Worm (Caenorhabditis elegans) whole organism, early embryonic: Measurements from ENCODE around the gene nhr-92.

Source experiments
- B0310.2 ChIP-seq: sonication (generic microtip); optimal IDR thresholded peaks from 2 replicates; lab custom pipeline; 2016; ENCODE audit warnings: mild to moderate bottlenecking, missing genetic modification characterization, missing compliant biosample characterization
- aly-1 ChIP-seq: sonication (generic microtip); optimal IDR thresholded peaks from 2 replicates; lab custom pipeline; 2016; ENCODE audit warnings: missing genetic modification characterization, missing compliant biosample characterization
- ama-1 ChIP-seq: fragments of 150-350 bp; optimal IDR thresholded peaks from 2 replicates; lab custom pipeline; 2014
- ceh-36 ChIP-seq: sonication (generic microtip); optimal IDR thresholded peaks from 2 replicates; lab custom pipeline; 2016; ENCODE audit warnings: missing genetic modification characterization, inconsistent platforms, missing compliant biosample characterization
- ets-7 ChIP-seq: sonication (generic microtip); optimal IDR thresholded peaks from 2 replicates; lab custom pipeline; 2016; ENCODE audit warnings: missing genotype, missing genetic modification characterization, missing compliant biosample characterization
- flt-1 ChIP-seq: fragments of 200-800 bp; sonication (Bioruptor generic); IDR thresholded peaks from 2 replicates; pipeline ENCODE4 v1.3.6; 2022; ENCODE audit warnings: missing genetic modification characterization, missing compliant biosample characterization
- hnd-1 ChIP-seq: sonication (generic microtip); optimal IDR thresholded peaks from 2 replicates; lab custom pipeline; 2016; ENCODE audit warnings: missing genetic modification characterization, missing compliant biosample characterization
- scrt-1 ChIP-seq: fragments of 200-800 bp; sonication (Bioruptor generic); IDR thresholded peaks from 2 replicates; pipeline ENCODE4 v1.3.6; 2022; ENCODE audit warnings: missing genetic modification characterization, missing compliant biosample characterization
- sea-1 ChIP-seq: fragments of 200-800 bp; sonication (Bioruptor generic); conservative IDR thresholded peaks from 2 replicates; pipeline ENCODE4 v1.3.6; 2022; ENCODE audit warnings: missing genetic modification characterization, missing compliant biosample characterization
- tbx-11 ChIP-seq: fragments of 200-800 bp; sonication (Bioruptor generic); IDR thresholded peaks from 2 replicates; pipeline ENCODE4 v1.3.6; 2022; ENCODE audit warnings: missing genetic modification characterization, missing compliant biosample characterization
- tbx-37 ChIP-seq: fragments of 200-800 bp; sonication (Bioruptor generic); conservative IDR thresholded peaks from 2 replicates; pipeline ENCODE4 v1.3.6; 2022; ENCODE audit warnings: missing genetic modification reagents, missing genetic modification characterization, missing compliant biosample characterization
- tra-4 ChIP-seq: sonication (generic microtip); optimal IDR thresholded peaks from 2 replicates; lab custom pipeline; 2017; ENCODE audit warnings: missing genetic modification characterization, missing compliant biosample characterization

- no peak for TF ChIP-seq tra-4 (tag; lab: Kevin White, UChicago)
- no peak for TF ChIP-seq ama-1 (lab: Kevin White, UChicago)
- TF ChIP-seq ceh-36 (tag; lab: Kevin White, UChicago), result no peak
- TF ChIP-seq flt-1 (GFP tag; lab: Robert Waterston, UW), result no peak
- TF ChIP-seq tbx-11 (GFP tag; lab: Robert Waterston, UW), result no peak
- no peak for TF ChIP-seq ets-7 (tag; lab: Kevin White, UChicago)
- TF ChIP-seq tbx-37 (GFP tag; lab: Robert Waterston, UW), result no peak
- TF ChIP-seq hnd-1 (tag; lab: Kevin White, UChicago), result no peak
- no peak for TF ChIP-seq scrt-1 (GFP tag; lab: Robert Waterston, UW)
- no peak for TF ChIP-seq sea-1 (GFP tag; lab: Robert Waterston, UW)
- no peak for TF ChIP-seq B0310.2 (tag; lab: Kevin White, UChicago)
- TF ChIP-seq aly-1 (tag; lab: Kevin White, UChicago), result no peak
Measured at ce11 chrIV:1655312-1655711, 35.4 kb downstream of the nhr-92 start.
